Worm (Caenorhabditis elegans) whole organism, early embryonic: Measurements from ENCODE around the gene F26F2.10.

Source experiments
- B0310.2 ChIP-seq: sonication (generic microtip); optimal IDR thresholded peaks from 2 replicates; lab custom pipeline; 2016; ENCODE audit warnings: mild to moderate bottlenecking, missing genetic modification characterization, missing compliant biosample characterization
- F13C5.2 ChIP-seq: sonication (generic microtip); optimal IDR thresholded peaks from 2 replicates; lab custom pipeline; 2017; ENCODE audit warnings: mild to moderate bottlenecking, missing genetic modification characterization, inconsistent platforms, missing compliant biosample characterization
- aly-1 ChIP-seq: sonication (generic microtip); optimal IDR thresholded peaks from 2 replicates; lab custom pipeline; 2016; ENCODE audit warnings: missing genetic modification characterization, missing compliant biosample characterization
- ama-1 ChIP-seq: fragments of 150-350 bp; optimal IDR thresholded peaks from 2 replicates; lab custom pipeline; 2014
- ceh-13 ChIP-seq: fragments of 200-800 bp; sonication (Bioruptor generic); optimal IDR thresholded peaks from 2 replicates; lab custom pipeline; 2018; ENCODE audit warnings: mild to moderate bottlenecking, missing genetic modification characterization, missing compliant biosample characterization
- ceh-36 ChIP-seq: sonication (generic microtip); optimal IDR thresholded peaks from 2 replicates; lab custom pipeline; 2016; ENCODE audit warnings: missing genetic modification characterization, inconsistent platforms, missing compliant biosample characterization
- ets-7 ChIP-seq: sonication (generic microtip); optimal IDR thresholded peaks from 2 replicates; lab custom pipeline; 2016; ENCODE audit warnings: missing genotype, missing genetic modification characterization, missing compliant biosample characterization
- flt-1 ChIP-seq: fragments of 200-800 bp; sonication (Bioruptor generic); IDR thresholded peaks from 2 replicates; pipeline ENCODE4 v1.3.6; 2022; ENCODE audit warnings: missing genetic modification characterization, missing compliant biosample characterization
- hmbx-1 ChIP-seq: sonication (generic microtip); optimal IDR thresholded peaks from 2 replicates; lab custom pipeline; 2016; ENCODE audit warnings: mild to moderate bottlenecking, missing genetic modification characterization, missing compliant biosample characterization
- hmg-4 ChIP-seq: fragments of 200-800 bp; sonication (Bioruptor generic); optimal IDR thresholded peaks from 2 replicates; lab custom pipeline; 2018; ENCODE audit warnings: mild to moderate bottlenecking, missing genetic modification characterization, missing compliant biosample characterization
- hnd-1 ChIP-seq: sonication (generic microtip); optimal IDR thresholded peaks from 2 replicates; lab custom pipeline; 2016; ENCODE audit warnings: missing genetic modification characterization, missing compliant biosample characterization
- pes-1 ChIP-seq: fragments of 200-800 bp; sonication (Bioruptor generic); IDR thresholded peaks from 2 replicates; pipeline ENCODE4 v1.3.6; 2022; ENCODE audit warnings: missing genetic modification reagents, missing genetic modification characterization, missing compliant biosample characterization
- scrt-1 ChIP-seq: fragments of 200-800 bp; sonication (Bioruptor generic); IDR thresholded peaks from 2 replicates; pipeline ENCODE4 v1.3.6; 2022; ENCODE audit warnings: missing genetic modification characterization, missing compliant biosample characterization
- sea-1 ChIP-seq: fragments of 200-800 bp; sonication (Bioruptor generic); conservative IDR thresholded peaks from 2 replicates; pipeline ENCODE4 v1.3.6; 2022; ENCODE audit warnings: missing genetic modification characterization, missing compliant biosample characterization
- tbx-11 ChIP-seq: fragments of 200-800 bp; sonication (Bioruptor generic); IDR thresholded peaks from 2 replicates; pipeline ENCODE4 v1.3.6; 2022; ENCODE audit warnings: missing genetic modification characterization, missing compliant biosample characterization
- tbx-37 ChIP-seq: fragments of 200-800 bp; sonication (Bioruptor generic); conservative IDR thresholded peaks from 2 replicates; pipeline ENCODE4 v1.3.6; 2022; ENCODE audit warnings: missing genetic modification reagents, missing genetic modification characterization, missing compliant biosample characterization
- tra-4 ChIP-seq: sonication (generic microtip); optimal IDR thresholded peaks from 2 replicates; lab custom pipeline; 2017; ENCODE audit warnings: missing genetic modification characterization, missing compliant biosample characterization

The F26F2.10 gene

DNA sequence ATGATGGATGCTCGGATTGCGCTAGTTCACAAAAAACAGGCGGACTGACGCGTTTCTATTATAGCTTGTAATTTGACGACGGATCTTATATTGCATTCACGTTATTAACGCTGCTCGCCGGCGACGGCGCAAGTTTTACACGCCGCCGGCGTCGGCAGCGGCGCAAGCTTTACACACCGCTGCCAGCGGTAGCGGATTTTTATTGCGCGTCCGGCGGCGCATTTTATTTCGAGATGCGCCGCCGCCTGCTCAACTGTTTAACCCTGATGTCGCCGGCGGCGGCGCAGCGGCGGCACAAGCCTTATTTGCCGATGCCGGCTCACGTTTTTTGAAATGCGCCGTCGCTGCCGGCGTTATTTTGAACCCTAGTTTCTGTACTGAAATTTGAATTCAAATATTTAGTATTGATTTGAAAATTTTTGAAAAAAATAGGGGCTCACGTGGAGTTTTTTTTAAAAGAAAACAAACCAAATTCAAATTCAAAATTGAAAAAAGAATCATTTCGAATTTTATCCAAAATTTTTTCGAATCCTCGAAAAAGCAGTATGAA lies 10.0 kb upstream of the F26F2.10 start, which contains the start of gene ttr-57:
Gene ttr-57 (plus strand): TSS at position 500 of the 550 bp plus-strand sequence.
- TF ChIP-seq pes-1 (GFP tag; lab: Robert Waterston, UW) (peak; percentile 36; the same call in 1 of the 2 replicates), F13C5.2 (tag; lab: Kevin White, UChicago) (no peak), hmg-4 (no peak)

ce11 chrV:20603014-20603413 lies 8.4 kb upstream of the F26F2.10 start, which contains the start of gene ttr-11:
TSS of gene ttr-11 (plus strand) at chrV:20603314.
- TF ChIP-seq B0310.2 (no peak), aly-1 (tag; lab: Kevin White, UChicago) (no peak), tra-4 (tag; lab: Kevin White, UChicago) (no peak), ceh-13 (GFP tag; lab: Kevin White, UChicago) (no peak), ceh-36 (tag; lab: Kevin White, UChicago) (no peak), ama-1 (lab: Kevin White, UChicago) (no peak), hmbx-1 (tag; lab: Kevin White, UChicago) (no peak), tbx-37 (GFP tag; lab: Robert Waterston, UW) (no peak), flt-1 (GFP tag; lab: Robert Waterston, UW) (no peak)

DNA sequence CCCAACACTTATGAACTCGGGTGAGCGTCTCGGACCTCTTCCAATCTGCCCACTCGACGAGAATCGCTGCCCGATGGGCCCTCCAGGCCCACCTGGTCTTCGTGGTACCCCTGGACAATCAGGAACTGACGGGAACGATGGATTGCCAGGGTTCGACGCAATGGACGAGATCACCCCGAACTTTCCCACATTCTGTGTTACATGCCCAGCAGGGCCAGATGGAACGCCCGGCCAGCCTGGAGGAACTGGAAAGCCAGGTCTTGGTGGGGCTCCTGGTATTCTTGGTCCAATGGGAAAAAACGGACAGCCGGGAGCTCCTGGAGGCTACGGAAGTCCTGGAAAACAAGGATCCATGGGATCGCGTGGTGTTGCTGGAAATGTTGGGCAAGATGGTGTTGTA lies 6.1 kb upstream of the F26F2.10 start:
- TF ChIP-seq pes-1 (GFP tag; lab: Robert Waterston, UW) (no peak), flt-1 (GFP tag; lab: Robert Waterston, UW) (no peak), tbx-11 (GFP tag; lab: Robert Waterston, UW) (no peak), hnd-1 (tag; lab: Kevin White, UChicago) (no peak), tra-4 (tag; lab: Kevin White, UChicago) (no peak), ets-7 (tag; lab: Kevin White, UChicago) (no peak), tbx-37 (GFP tag; lab: Robert Waterston, UW) (no peak), ama-1 (lab: Kevin White, UChicago) (no peak), scrt-1 (GFP tag; lab: Robert Waterston, UW) (no peak)

DNA sequence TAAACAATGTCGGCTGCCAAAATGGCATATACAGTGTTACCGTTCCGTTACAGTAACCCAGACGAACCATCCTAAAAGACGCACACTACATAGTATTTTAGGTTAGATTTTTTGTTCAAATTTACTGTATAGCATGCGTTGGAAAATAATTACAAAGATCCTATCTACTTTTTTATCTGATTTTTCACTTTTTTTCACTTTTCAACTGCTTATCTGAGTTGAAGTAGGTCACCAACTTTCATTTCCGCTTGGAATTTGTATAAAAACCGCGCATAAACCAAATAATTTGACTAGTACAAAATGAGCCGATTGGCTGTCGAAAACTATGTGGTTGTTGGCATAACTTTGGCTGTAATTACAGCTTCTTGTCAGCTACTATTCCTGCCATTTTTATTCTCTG lies 5.1 kb upstream of the F26F2.10 start, which contains the start of gene col-163:
Gene col-163 (plus strand): TSS at position 301 of the 400 bp plus-strand sequence.
- TF ChIP-seq hmg-4 = no peak
- TF ChIP-seq scrt-1 (GFP tag; lab: Robert Waterston, UW) = no peak
- no peak for TF ChIP-seq hmbx-1 (tag; lab: Kevin White, UChicago)
- no peak for TF ChIP-seq ama-1 (lab: Kevin White, UChicago)
- no peak for TF ChIP-seq sea-1
- TF ChIP-seq hnd-1 (tag; lab: Kevin White, UChicago) = no peak
- TF ChIP-seq tbx-37 (GFP tag; lab: Robert Waterston, UW) = no peak
- TF ChIP-seq ets-7 (tag; lab: Kevin White, UChicago) = no peak
- TF ChIP-seq tra-4 (tag; lab: Kevin White, UChicago) = no peak
- no peak for TF ChIP-seq F13C5.2 (tag; lab: Kevin White, UChicago)
- TF ChIP-seq aly-1 (tag; lab: Kevin White, UChicago) = no peak
- no peak for TF ChIP-seq flt-1 (GFP tag; lab: Robert Waterston, UW)
- TF ChIP-seq ceh-36 (tag; lab: Kevin White, UChicago) = no peak
- TF ChIP-seq ceh-13 (GFP tag; lab: Kevin White, UChicago) = no peak
- TF ChIP-seq tbx-11 (GFP tag; lab: Robert Waterston, UW) = no peak
- TF ChIP-seq pes-1 (GFP tag; lab: Robert Waterston, UW) = no peak
- TF ChIP-seq B0310.2 = no peak

DNA sequence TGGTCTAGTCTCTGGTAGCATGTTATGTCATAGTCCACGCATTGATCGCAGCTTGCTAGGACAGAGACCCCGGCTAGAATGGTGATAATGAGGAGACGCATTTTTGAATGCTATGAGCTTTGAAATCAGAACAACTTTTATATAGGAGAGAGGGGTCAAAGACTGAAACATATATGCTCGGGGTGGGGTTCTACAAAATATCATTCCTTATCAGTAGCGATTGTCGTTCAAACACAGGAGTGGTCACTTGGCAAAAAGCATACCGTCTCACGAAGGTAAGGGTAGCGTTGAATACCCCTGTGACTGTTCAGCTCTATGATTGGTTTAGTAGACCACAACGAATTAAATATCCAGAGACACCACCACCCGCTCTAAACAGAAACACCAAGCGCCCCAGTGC lies 2.4 kb upstream of the F26F2.10 start, which contains the start of gene F46B3.1:
Gene F46B3.1 (minus strand): TSS at position 101 of the 400 bp plus-strand sequence.
- TF ChIP-seq hmbx-1 (tag; lab: Kevin White, UChicago) (no peak), ceh-13 (GFP tag; lab: Kevin White, UChicago) (no peak), hnd-1 (tag; lab: Kevin White, UChicago) (no peak), ama-1 (lab: Kevin White, UChicago) (no peak), tbx-37 (GFP tag; lab: Robert Waterston, UW) (no peak), tra-4 (tag; lab: Kevin White, UChicago) (no peak), F13C5.2 (tag; lab: Kevin White, UChicago) (no peak)

DNA sequence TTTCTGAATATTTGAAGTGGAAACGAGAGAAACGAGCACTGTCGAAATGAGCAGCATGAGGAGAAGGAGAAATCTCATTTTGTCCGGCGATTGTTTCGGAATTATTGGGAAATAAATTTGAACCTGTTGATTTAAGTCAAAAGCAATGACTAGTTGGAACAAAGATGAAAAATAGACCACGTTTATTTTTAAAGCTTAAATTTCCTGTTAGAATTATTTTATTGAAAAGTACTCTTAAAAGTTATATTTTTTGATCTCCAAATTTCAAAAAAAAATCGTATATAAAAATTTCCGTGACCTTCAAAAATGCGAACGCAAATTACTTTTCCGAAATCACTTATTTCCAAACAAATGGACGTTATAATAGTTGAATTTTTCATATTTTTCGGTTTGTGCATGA lies 1.0 kb upstream of the F26F2.10 start, which contains the start of gene F26F2.11:
Gene F26F2.11 (minus strand): TSS at position 101 of the 400 bp plus-strand sequence.
- TF ChIP-seq scrt-1 (GFP tag; lab: Robert Waterston, UW) = no peak
- no peak for TF ChIP-seq sea-1
- TF ChIP-seq tbx-37 (GFP tag; lab: Robert Waterston, UW) = no peak
- TF ChIP-seq ama-1 (lab: Kevin White, UChicago) = no peak
- no peak for TF ChIP-seq aly-1 (tag; lab: Kevin White, UChicago)
- TF ChIP-seq hmbx-1 (tag; lab: Kevin White, UChicago) = no peak
- no peak for TF ChIP-seq ceh-13 (GFP tag; lab: Kevin White, UChicago)
- TF ChIP-seq tbx-11 (GFP tag; lab: Robert Waterston, UW) = no peak
- TF ChIP-seq ets-7 (tag; lab: Kevin White, UChicago) = no peak
- TF ChIP-seq pes-1 (GFP tag; lab: Robert Waterston, UW) = no peak
- no peak for TF ChIP-seq tra-4 (tag; lab: Kevin White, UChicago)
- no peak for TF ChIP-seq ceh-36 (tag; lab: Kevin White, UChicago)
- TF ChIP-seq flt-1 (GFP tag; lab: Robert Waterston, UW) = no peak

DNA sequence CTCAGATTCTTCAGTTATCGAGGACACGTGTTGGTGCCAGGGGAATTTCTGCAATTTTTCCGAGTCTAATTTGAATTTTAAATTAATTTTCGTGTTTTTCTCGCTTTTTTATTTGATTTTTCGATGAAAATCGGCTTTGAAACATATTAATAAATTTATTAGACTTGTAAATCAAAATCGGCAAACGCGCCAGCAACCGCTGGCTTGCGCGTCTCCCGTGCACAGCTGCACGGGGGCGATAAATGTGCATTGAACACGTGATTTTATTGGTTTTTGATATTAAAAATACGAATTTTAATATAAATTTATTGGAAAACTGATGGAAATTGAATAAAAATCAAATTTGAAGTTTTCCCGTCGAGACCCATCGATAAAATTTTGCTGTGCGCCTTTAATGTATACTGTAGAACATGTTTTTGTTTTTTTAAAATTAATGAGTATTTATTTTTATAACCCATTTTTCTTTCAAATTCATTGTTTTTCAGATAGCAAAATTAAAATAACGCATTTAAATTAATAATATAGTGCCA lies 14.1 kb downstream of the F26F2.10 start, which contains the start of gene F26F2.7:
Gene F26F2.7 (plus strand): TSS at position 480 of the 530 bp plus-strand sequence.
- TF ChIP-seq tbx-37 (GFP tag; lab: Robert Waterston, UW) (0 out of 2 replicates have a peak, but pooled peaks have one; percentile 19), tra-4 (tag; lab: Kevin White, UChicago) (no peak), hmbx-1 (tag; lab: Kevin White, UChicago) (no peak), scrt-1 (GFP tag; lab: Robert Waterston, UW) (no peak), ceh-13 (GFP tag; lab: Kevin White, UChicago) (no peak), ceh-36 (tag; lab: Kevin White, UChicago) (no peak), ama-1 (lab: Kevin White, UChicago) (no peak), F13C5.2 (tag; lab: Kevin White, UChicago) (peak; percentile 76), B0310.2 (no peak), hnd-1 (tag; lab: Kevin White, UChicago) (no peak), tbx-11 (GFP tag; lab: Robert Waterston, UW) (0 out of 2 replicates have a peak, but pooled peaks have one; percentile 18), sea-1 (no peak), hmg-4 (peak; percentile 32), ets-7 (tag; lab: Kevin White, UChicago) (no peak), pes-1 (GFP tag; lab: Robert Waterston, UW) (0 out of 2 replicates have a peak, but pooled peaks have one; percentile 42), flt-1 (GFP tag; lab: Robert Waterston, UW) (no peak), aly-1 (tag; lab: Kevin White, UChicago) (no peak)
